Worm (Caenorhabditis elegans): ENCODE results near the gene Y81G3A.4.

DNA sequence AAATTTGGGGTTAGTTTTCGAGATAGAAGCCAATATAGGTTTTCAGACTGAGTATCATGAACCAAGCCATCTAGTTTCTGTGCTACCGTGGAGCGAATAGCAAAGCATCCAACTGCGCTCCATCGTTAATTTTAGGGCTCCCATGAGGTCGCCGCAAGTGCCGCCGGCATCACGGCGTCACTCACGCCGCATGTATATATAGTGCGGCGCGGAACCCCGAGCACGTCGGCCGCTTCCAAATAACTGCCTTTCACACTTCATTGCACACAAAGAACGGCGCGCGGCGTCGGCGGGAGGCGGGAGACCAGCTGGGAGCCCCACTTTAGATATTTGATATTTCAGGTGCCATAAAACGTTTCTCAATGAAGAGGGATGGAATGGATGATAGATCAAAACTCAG is 41.2 kb upstream of the Y81G3A.4 start:
- TF ChIP-seq tab-1 (GFP tag; IDR thresholded peaks at IDR 0.05) (no peak), T22C8.4 (GFP tag; IDR thresholded peaks at IDR 0.05) (no peak), ztf-29 (GFP tag; IDR thresholded peaks at IDR 0.05) (no peak), ztf-23 (GFP tag; IDR thresholded peaks at IDR 0.05) (no peak), cog-1 (tag; optimal IDR thresholded peaks at IDR 0.05) (no peak)
